Worm (Caenorhabditis elegans) whole organism, young adult: ENCODE data around the gene snt-1.

Experiments used
- B0019.2 ChIP-seq: fragments of 200-800 bp; sonication (Bioruptor generic); conservative IDR thresholded peaks from 2 replicates; pipeline ENCODE4 v1.3.6; 2022; ENCODE audit warnings: missing genetic modification reagents, missing genetic modification characterization, missing compliant biosample characterization
- ceh-79 ChIP-seq: sonication (generic microtip); optimal IDR thresholded peaks from 2 replicates; lab custom pipeline; 2017; ENCODE audit warnings: mild to moderate bottlenecking, missing genetic modification characterization, missing compliant biosample characterization
- efl-1 ChIP-seq: fragments of 150-350 bp; optimal IDR thresholded peaks from 2 replicates; lab custom pipeline; 2014; ENCODE audit warnings: missing biosample characterization, missing genetic modification reagents, missing genetic modification characterization
- let-607 ChIP-seq, 2 experiments: fragments of 200-800 bp in 1 of 2; sonication (Bioruptor generic) in 1 of 2; sonication (generic microtip) in 1 of 2; optimal IDR thresholded peaks; 2 replicates each; lab custom pipeline; 2016 to 2018; ENCODE audit warnings: mild to moderate bottlenecking in 2 of 2, missing compliant biosample characterization in 2 of 2, missing genetic modification characterization in 2 of 2, moderate library complexity in 2 of 2, missing genotype in 1 of 2
- lsl-1 ChIP-seq: fragments of 200-800 bp; sonication (Bioruptor generic); optimal IDR thresholded peaks from 2 replicates; lab custom pipeline; 2018; ENCODE audit warnings: mild to moderate bottlenecking, missing genetic modification characterization, moderate library complexity, missing compliant biosample characterization
- nhr-90 ChIP-seq: sonication (generic microtip); optimal IDR thresholded peaks from 2 replicates; lab custom pipeline; 2016; ENCODE audit warnings: missing genotype, mild to moderate bottlenecking, missing genetic modification characterization, missing compliant biosample characterization
- snpc-3.4 ChIP-seq: sonication (generic microtip); optimal IDR thresholded peaks from 2 replicates; lab custom pipeline; 2017; ENCODE audit warnings: missing genetic modification characterization, mild to moderate bottlenecking, missing compliant biosample characterization, antibody characterized with exemption, moderate library complexity, missing genotype, missing genetic modification reagents
- somi-1 ChIP-seq: fragments of 200-800 bp; sonication (Bioruptor generic); optimal IDR thresholded peaks from 2 replicates; lab custom pipeline; 2018; ENCODE audit warnings: mild to moderate bottlenecking, missing genetic modification characterization, missing compliant biosample characterization
- ztf-18 ChIP-seq: sonication (generic microtip); optimal IDR thresholded peaks from 2 replicates; lab custom pipeline; 2016; ENCODE audit warnings: missing genotype, mild to moderate bottlenecking, missing genetic modification characterization, missing compliant biosample characterization

ce11 chrII:6821118-6821517 lies 10.4 kb downstream of the snt-1 start:
- no peak for TF ChIP-seq efl-1 (GFP tag; lab: Kevin White, UChicago)
- no peak for TF ChIP-seq somi-1
- no peak for TF ChIP-seq lsl-1
- no peak for TF ChIP-seq B0019.2
- TF ChIP-seq nhr-90 (tag; lab: Kevin White, UChicago) = no peak
- TF ChIP-seq let-607 (tag; optimal IDR thresholded peaks at IDR 0.05; lab: Kevin White, UChicago) = no peak
- no peak for TF ChIP-seq ceh-79 (tag; lab: Kevin White, UChicago)
- no peak for TF ChIP-seq snpc-3.4 (tag; lab: Kevin White, UChicago)
- TF ChIP-seq ztf-18 (tag; lab: Kevin White, UChicago) = no peak
